Fruit fly (Drosophila melanogaster) whole organism, embryonic: Measurements from ENCODE around the gene pnt.
A peak's percentile ranks its signal among the peaks of the same experiment; 100 is the strongest.

ENCODE experiments used
- BtbVII ChIP-seq: fragments of 200-800 bp; sonication (Bioruptor generic); optimal IDR thresholded peaks from 3 replicates; lab custom pipeline; 2017; ENCODE audit warnings: missing biosample characterization, mild to moderate bottlenecking, missing genetic modification characterization
- Bteb2 ChIP-seq: fragments of 200-800 bp; sonication (Bioruptor generic); optimal IDR thresholded peaks from 2 replicates; lab custom pipeline; 2016; ENCODE audit warnings: missing biosample characterization, missing genetic modification characterization
- CG13894 ChIP-seq: fragments of 200-800 bp; sonication (Bioruptor generic); optimal IDR thresholded peaks from 3 replicates; lab custom pipeline; 2018; ENCODE audit warnings: missing biosample characterization, mild to moderate bottlenecking, missing genetic modification characterization, moderate library complexity
- CG14050 ChIP-seq: fragments of 200-800 bp; sonication (Bioruptor generic); IDR thresholded peaks from 3 replicates; pipeline ENCODE4 v1.3.6; 2022; ENCODE audit warnings: missing biosample characterization, missing genetic modification characterization
- CG15269 ChIP-seq: fragments of 200-800 bp; sonication (Bioruptor generic); optimal IDR thresholded peaks from 2 replicates; lab custom pipeline; 2018; ENCODE audit warnings: missing biosample characterization, mild to moderate bottlenecking, missing genetic modification characterization, moderate library complexity
- CG15601 ChIP-seq: fragments of 200-800 bp; sonication (Bioruptor generic); optimal IDR thresholded peaks from 3 replicates; lab custom pipeline; 2019; ENCODE audit warnings: missing biosample characterization, mild to moderate bottlenecking, missing genetic modification characterization, moderate library complexity
- CG17328 ChIP-seq: fragments of 200-800 bp; sonication (Bioruptor generic); IDR thresholded peaks from 2 replicates; pipeline ENCODE4 v1.3.6; 2022; ENCODE audit warnings: missing biosample characterization, missing genetic modification characterization
- CG17359 ChIP-seq: fragments of 200-800 bp; sonication (Bioruptor generic); optimal IDR thresholded peaks from 3 replicates; lab custom pipeline; 2018; ENCODE audit warnings: missing biosample characterization, mild to moderate bottlenecking, missing genetic modification characterization, moderate library complexity
- CG17385 ChIP-seq: fragments of 200-800 bp; sonication (Bioruptor generic); optimal IDR thresholded peaks from 3 replicates; lab custom pipeline; 2018; ENCODE audit warnings: missing biosample characterization, mild to moderate bottlenecking, missing genetic modification characterization
- CG18262 ChIP-seq: fragments of 200-800 bp; optimal IDR thresholded peaks from 3 replicates; lab custom pipeline; 2019; ENCODE audit warnings: missing biosample characterization, mild to moderate bottlenecking, missing genetic modification characterization, moderate library complexity
- CG32767 ChIP-seq: fragments of 200-800 bp; sonication (Bioruptor generic); IDR thresholded peaks from 2 replicates; pipeline ENCODE4 v1.3.6; 2022; ENCODE audit warnings: missing biosample characterization, missing genetic modification characterization
- CG4707 ChIP-seq: fragments of 200-800 bp; sonication (Bioruptor generic); optimal IDR thresholded peaks from 2 replicates; lab custom pipeline; 2018; ENCODE audit warnings: missing biosample characterization, mild to moderate bottlenecking, missing genetic modification characterization, moderate library complexity
- CG5245 ChIP-seq: fragments of 200-800 bp; sonication (Bioruptor generic); optimal IDR thresholded peaks from 3 replicates; lab custom pipeline; 2016; ENCODE audit warnings: missing biosample characterization, missing genetic modification characterization
- CG5953 ChIP-seq: fragments of 200-800 bp; sonication (Bioruptor generic); IDR thresholded peaks from 2 replicates; pipeline ENCODE4 v1.3.6; 2022; ENCODE audit warnings: missing biosample characterization, missing genetic modification characterization
- CG6689 ChIP-seq: fragments of 200-800 bp; sonication (Bioruptor generic); IDR thresholded peaks from 2 replicates; pipeline ENCODE4 v1.3.6; 2022; ENCODE audit warnings: missing biosample characterization, missing genetic modification characterization
- CG8388 ChIP-seq: fragments of 200-800 bp; sonication (Bioruptor generic); optimal IDR thresholded peaks from 2 replicates; lab custom pipeline; 2019; ENCODE audit warnings: missing biosample characterization, mild to moderate bottlenecking, missing genetic modification characterization, moderate library complexity
- CG9727 ChIP-seq: fragments of 200-800 bp; sonication (Bioruptor generic); optimal IDR thresholded peaks from 3 replicates; lab custom pipeline; 2017; ENCODE audit warnings: missing biosample characterization, mild to moderate bottlenecking, missing genetic modification characterization
- CoRest ChIP-seq: fragments of 200-800 bp; sonication (Bioruptor generic); optimal IDR thresholded peaks from 3 replicates; lab custom pipeline; 2018; ENCODE audit warnings: missing biosample characterization, mild to moderate bottlenecking, missing genetic modification characterization, moderate library complexity
- E2f2 ChIP-seq: fragments of 200-800 bp; sonication (Bioruptor generic); IDR thresholded peaks from 2 replicates; pipeline ENCODE4 v1.3.6; 2022; ENCODE audit warnings: missing biosample characterization, missing genetic modification characterization
- Eip74EF ChIP-seq, 2 experiments: fragments of 200-800 bp in 1 of 2; fragments of >200 bp in 1 of 2; sonication (Bioruptor generic) in 1 of 2; optimal IDR thresholded peaks; 2 replicates each; lab custom pipeline; 2017 to 2019; ENCODE audit warnings: missing biosample characterization in 2 of 2, missing genetic modification characterization in 2 of 2, mild to moderate bottlenecking in 1 of 2, moderate library complexity in 1 of 2
- Ets65A ChIP-seq: fragments of 200-800 bp; sonication (Bioruptor generic); peaks from one replicate; lab custom pipeline; 2016; ENCODE audit warnings: missing biosample characterization, missing genetic modification characterization
- Gug ChIP-seq: fragments of 200-800 bp; sonication (Bioruptor generic); IDR thresholded peaks from 4 replicates; pipeline ENCODE4 v1.3.6; 2022; ENCODE audit warnings: missing biosample characterization, missing genetic modification characterization
- Kr ChIP-seq: fragments of 200-800 bp; sonication (Bioruptor generic); optimal IDR thresholded peaks from 2 replicates; lab custom pipeline; 2017; ENCODE audit warnings: missing biosample characterization, mild to moderate bottlenecking, missing genetic modification characterization
- Nf-YB ChIP-seq: fragments of 200-800 bp; sonication (Bioruptor generic); optimal IDR thresholded peaks from 3 replicates; lab custom pipeline; 2019; ENCODE audit warnings: missing biosample characterization, mild to moderate bottlenecking, missing genetic modification characterization, moderate library complexity
- Ravus ChIP-seq: fragments of 200-800 bp; sonication (Bioruptor generic); IDR thresholded peaks from 2 replicates; pipeline ENCODE4 v1.3.6; 2022; ENCODE audit warnings: missing biosample characterization, missing genetic modification characterization
- Sox102F ChIP-seq: fragments of 200-800 bp; sonication (Bioruptor generic); optimal IDR thresholded peaks from 2 replicates; lab custom pipeline; 2018; ENCODE audit warnings: missing biosample characterization, mild to moderate bottlenecking, missing genetic modification characterization, moderate library complexity
- Xrp1 ChIP-seq: fragments of 200-800 bp; sonication (Bioruptor generic); IDR thresholded peaks from 2 replicates; pipeline ENCODE4 v1.3.6; 2022; ENCODE audit warnings: missing biosample characterization, missing genetic modification characterization
- ara ChIP-seq: fragments of 200-800 bp; sonication (Bioruptor generic); IDR thresholded peaks from 2 replicates; pipeline ENCODE4 v1.3.6; 2022; ENCODE audit warnings: missing biosample characterization, missing genetic modification characterization
- cad ChIP-seq: fragments of >200 bp; optimal IDR thresholded peaks from 2 replicates; lab custom pipeline; 2017; ENCODE audit warnings: missing biosample characterization, missing genetic modification characterization
- cato ChIP-seq: fragments of 200-800 bp; sonication (Bioruptor generic); optimal IDR thresholded peaks from 2 replicates; lab custom pipeline; 2016; ENCODE audit warnings: missing biosample characterization, missing genetic modification characterization, borderline replicate concordance
- da ChIP-seq: fragments of 200-800 bp; sonication (Bioruptor generic); optimal IDR thresholded peaks from 2 replicates; lab custom pipeline; 2016; ENCODE audit warnings: missing biosample characterization, missing genetic modification characterization
- dimm ChIP-seq: fragments of 200-800 bp; sonication (Bioruptor generic); IDR thresholded peaks from 2 replicates; pipeline ENCODE4 v1.3.6; 2022; ENCODE audit warnings: missing biosample characterization, missing genetic modification characterization
- dmrt11E ChIP-seq: fragments of 200-800 bp; sonication (Bioruptor generic); optimal IDR thresholded peaks from 3 replicates; lab custom pipeline; 2018; ENCODE audit warnings: missing biosample characterization, mild to moderate bottlenecking, missing genetic modification characterization, moderate library complexity
- dmrt99B ChIP-seq: fragments of 200-800 bp; sonication (Bioruptor generic); optimal IDR thresholded peaks from 2 replicates; lab custom pipeline; 2018; ENCODE audit warnings: missing biosample characterization, mild to moderate bottlenecking, missing genetic modification characterization, moderate library complexity
- gfzf ChIP-seq: fragments of 200-800 bp; sonication (Bioruptor generic); optimal IDR thresholded peaks from 2 replicates; lab custom pipeline; 2016; ENCODE audit warnings: missing biosample characterization, mild to moderate bottlenecking, missing genetic modification characterization, moderate library complexity
- grau ChIP-seq: fragments of 200-800 bp; optimal IDR thresholded peaks from 3 replicates; lab custom pipeline; 2019; ENCODE audit warnings: missing biosample characterization, mild to moderate bottlenecking, missing genetic modification characterization, moderate library complexity
- hkb ChIP-seq, 2 experiments: fragments of 200-800 bp in 1 of 2; fragments of >200 bp in 1 of 2; sonication (Bioruptor generic) in 1 of 2; IDR thresholded peaks in 1 of 2; optimal IDR thresholded peaks in 1 of 2; 2 replicates each; pipeline versions ENCODE4 v1.3.6 to Lab custom; 2017 to 2022; ENCODE audit warnings: missing biosample characterization in 1 of 2, missing genetic modification characterization in 1 of 2
- jing ChIP-seq: fragments of 200-800 bp; sonication (Bioruptor generic); optimal IDR thresholded peaks from 2 replicates; lab custom pipeline; 2018; ENCODE audit warnings: missing biosample characterization, mild to moderate bottlenecking, missing genetic modification characterization
- nerfin-1 ChIP-seq: fragments of 200-800 bp; sonication (Bioruptor generic); optimal IDR thresholded peaks from 3 replicates; lab custom pipeline; 2019; ENCODE audit warnings: missing biosample characterization, mild to moderate bottlenecking, missing genetic modification characterization, moderate library complexity
- oc ChIP-seq: fragments of 200-800 bp; sonication (Bioruptor generic); optimal IDR thresholded peaks from 2 replicates; lab custom pipeline; 2018; ENCODE audit warnings: missing biosample characterization, mild to moderate bottlenecking, missing genetic modification characterization, moderate library complexity
- otp ChIP-seq: fragments of 200-800 bp; sonication (Bioruptor generic); IDR thresholded peaks from 3 replicates; pipeline ENCODE4, ENCODE4 v1.3.6; 2022; ENCODE audit warnings: missing biosample characterization, missing genetic modification characterization
- ro ChIP-seq: fragments of 200-800 bp; sonication (Bioruptor generic); IDR thresholded peaks from 2 replicates; pipeline ENCODE4 v1.3.6; 2022; ENCODE audit warnings: missing biosample characterization, missing genetic modification characterization
- seq ChIP-seq: fragments of 200-800 bp; sonication (Bioruptor generic); IDR thresholded peaks from 2 replicates; pipeline ENCODE4 v1.3.6; 2022; ENCODE audit warnings: missing biosample characterization, missing genetic modification characterization
- slp2 ChIP-seq: fragments of 200-800 bp; sonication (Bioruptor generic); optimal IDR thresholded peaks from 2 replicates; lab custom pipeline; 2016; ENCODE audit warnings: missing biosample characterization, missing genetic modification characterization
- sr ChIP-seq: fragments of 200-800 bp; sonication (Bioruptor generic); IDR thresholded peaks from 3 replicates; pipeline ENCODE4 v1.3.6; 2022; ENCODE audit warnings: missing biosample characterization, missing genetic modification characterization
- sug ChIP-seq: fragments of 200-800 bp; optimal IDR thresholded peaks from 2 replicates; lab custom pipeline; 2019; ENCODE audit warnings: missing biosample characterization, mild to moderate bottlenecking, missing genetic modification characterization, moderate library complexity
- unc-4 ChIP-seq: fragments of 200-800 bp; sonication (Bioruptor generic); IDR thresholded peaks from 2 replicates; pipeline ENCODE4 v1.3.6; 2022; ENCODE audit warnings: missing biosample characterization, missing genetic modification characterization; ENCODE audit not compliant: partially characterized antibody
- zen ChIP-seq: fragments of 200-800 bp; sonication (Bioruptor generic); optimal IDR thresholded peaks from 3 replicates; lab custom pipeline; 2018; ENCODE audit warnings: missing biosample characterization, mild to moderate bottlenecking, missing genetic modification characterization, moderate library complexity

Gene pnt

dm6 chr3R:23388798-23389197, 42.8 kb upstream of the pnt start, which contains the start of gene CG31515:
Gene CG31515 (minus strand): TSS chr3R:23388898.
- TF ChIP-seq CG13894 (tag; lab: Kevin White, UChicago) (no peak), da (GFP tag; lab: Kevin White, UChicago) (no peak), sug (tag; lab: Kevin White, UChicago) (no peak), seq (no peak), CG6689 (GFP tag; lab: Robert Waterston, UW) (no peak), zen (tag; lab: Kevin White, UChicago) (no peak), ro (GFP tag; lab: Robert Waterston, UW) (no peak), CG14050 (GFP tag; lab: Robert Waterston, UW) (no peak)

dm6 chr3R:23386907-23387306, 40.9 kb upstream of the pnt start:
- TF ChIP-seq CG17385 (GFP tag; lab: Kevin White, UChicago): peak; percentile 28
- peak; percentile 5 for TF ChIP-seq Nf-YB (GFP tag; lab: Kevin White, UChicago)
- TF ChIP-seq otp: peak; percentile 35; the same call in 1 of the 3 replicates
- peak; percentile 40 for TF ChIP-seq CoRest (tag; lab: Kevin White, UChicago)
- peak; percentile 45 for TF ChIP-seq grau (tag; lab: Kevin White, UChicago)
- no peak for TF ChIP-seq CG4707
- peak; percentile 1 for TF ChIP-seq da (GFP tag; lab: Kevin White, UChicago)
- peak; percentile 69 for TF ChIP-seq CG17359 (tag; lab: Kevin White, UChicago)
- TF ChIP-seq Kr (GFP tag; lab: Kevin White, UChicago): no peak
- peak; percentile 53 for TF ChIP-seq dmrt11E
- TF ChIP-seq Eip74EF (GFP tag; optimal IDR thresholded peaks at IDR 0.05; lab: Kevin White, UChicago): peak in 1 of 2 experiments; percentile 39
- TF ChIP-seq CG9727: peak; percentile 38
- peak; percentile 48; the same call in 1 of the 2 replicates for TF ChIP-seq CG32767 (GFP tag; lab: Robert Waterston, UW)
- peak; percentile 65 for TF ChIP-seq CG17328
- peak; percentile 80 for TF ChIP-seq Sox102F (GFP tag; lab: Kevin White, UChicago)
- TF ChIP-seq cato (GFP tag; lab: Kevin White, UChicago): peak; percentile 35
- TF ChIP-seq Xrp1 (GFP tag; lab: Robert Waterston, UW): peak; percentile 40; the same call in 1 of the 2 replicates
- no peak for TF ChIP-seq CG5245 (GFP tag; lab: Kevin White, UChicago)
- TF ChIP-seq unc-4 (GFP tag; lab: Robert Waterston, UW): no peak
- peak; percentile 39; the same call in 1 of the 2 replicates for TF ChIP-seq CG5953 (GFP tag; lab: Robert Waterston, UW)
- peak; percentile 65 for TF ChIP-seq ara
- TF ChIP-seq CG15269: peak; percentile 42
- peak; percentile 29; the same call in 1 of the 2 replicates for TF ChIP-seq E2f2 (GFP tag; lab: Robert Waterston, UW)
- no peak for TF ChIP-seq Ravus (GFP tag; lab: Robert Waterston, UW)
- no peak for TF ChIP-seq Bteb2
- TF ChIP-seq nerfin-1 (tag; lab: Kevin White, UChicago): peak; percentile 25
- TF ChIP-seq jing (GFP tag; lab: Kevin White, UChicago): peak; percentile 25
- no peak for TF ChIP-seq BtbVII (GFP tag; lab: Kevin White, UChicago)
- TF ChIP-seq cad: no peak
- peak; percentile 76 for TF ChIP-seq dmrt99B (tag; lab: Kevin White, UChicago)
- peak; percentile 38 for TF ChIP-seq CG18262 (tag; lab: Kevin White, UChicago)
- TF ChIP-seq Ets65A (GFP tag; lab: Kevin White, UChicago): peak; percentile 3
- no peak for TF ChIP-seq hkb (optimal IDR thresholded peaks at IDR 0.05; lab: Kevin White, UChicago)
- peak; percentile 66 for TF ChIP-seq hkb (GFP tag; IDR thresholded peaks at IDR 0.05; lab: Robert Waterston, UW)
- TF ChIP-seq gfzf: no peak
- TF ChIP-seq Gug (GFP tag; lab: Robert Waterston, UW): no peak
- no peak for TF ChIP-seq sr
- peak; percentile 73 for TF ChIP-seq oc (tag; lab: Kevin White, UChicago)
- no peak for TF ChIP-seq CG15601 (tag; lab: Kevin White, UChicago)
- TF ChIP-seq CG8388 (GFP tag; lab: Kevin White, UChicago): peak; percentile 65
- 0 out of 2 replicates have a peak, but pooled peaks have one; percentile 7 for TF ChIP-seq dimm (GFP tag; lab: Robert Waterston, UW)
- peak; percentile 29 for TF ChIP-seq slp2 (GFP tag; lab: Kevin White, UChicago)
